Worm (Caenorhabditis elegans): ENCODE data around the gene R08C7.4.

ce11 chrIV:4390438-4390894 is 44.4 kb upstream of the R08C7.4 start, which contains the start of the genes rpl-7A and set-21:
- TF ChIP-seq tab-1 (GFP tag; IDR thresholded peaks at IDR 0.05) (no peak), klf-2 (GFP tag; conservative IDR thresholded peaks at IDR 0.05) (peak; percentile 69; the same call in 1 of the 2 replicates), T22C8.4 (GFP tag; IDR thresholded peaks at IDR 0.05) (0 out of 2 replicates have a peak, but pooled peaks have one; percentile 41), med-1 (GFP tag; optimal IDR thresholded peaks at IDR 0.05; ENCODE audit: insufficient read depth) (no peak), ref-1 (GFP tag; conservative IDR thresholded peaks at IDR 0.05) (no peak), ztf-23 (GFP tag; IDR thresholded peaks at IDR 0.05) (peak; percentile 91), flt-1 (GFP tag; IDR thresholded peaks at IDR 0.05) (peak; percentile 84), cog-1 (tag; optimal IDR thresholded peaks at IDR 0.05) (peak; percentile 67), ztf-29 (GFP tag; IDR thresholded peaks at IDR 0.05) (no peak)
